Worm (Caenorhabditis elegans) whole organism, late embryonic: Measurements from ENCODE around the gene trxr-1.

Source experiments
- K02D7.2 ChIP-seq: sonication (generic microtip); optimal IDR thresholded peaks from 2 replicates; lab custom pipeline; 2017; ENCODE audit warnings: mild to moderate bottlenecking, missing genetic modification characterization, missing compliant biosample characterization
- Y22D7AL.16 ChIP-seq: sonication (generic microtip); optimal IDR thresholded peaks from 2 replicates; lab custom pipeline; 2016; ENCODE audit warnings: missing genetic modification characterization, missing compliant biosample characterization
- ahr-1 ChIP-seq: sonication (generic microtip); optimal IDR thresholded peaks from 2 replicates; lab custom pipeline; 2016; ENCODE audit warnings: missing genetic modification characterization, missing compliant biosample characterization
- ama-1 ChIP-seq: fragments of 150-350 bp; optimal IDR thresholded peaks from 2 replicates; lab custom pipeline; 2014
- ceh-14 ChIP-seq: sonication (generic microtip); optimal IDR thresholded peaks from 2 replicates; lab custom pipeline; 2016; ENCODE audit warnings: missing genotype, missing genetic modification characterization, missing compliant biosample characterization
- ceh-18 ChIP-seq: sonication (generic microtip); optimal IDR thresholded peaks from 2 replicates; lab custom pipeline; 2016; ENCODE audit warnings: missing genetic modification characterization, missing compliant biosample characterization
- ceh-19 ChIP-seq: fragments of 200-800 bp; sonication (Bioruptor generic); optimal IDR thresholded peaks from 2 replicates; lab custom pipeline; 2018; ENCODE audit warnings: mild to moderate bottlenecking, missing genetic modification characterization, missing compliant biosample characterization
- ceh-2 ChIP-seq: sonication (generic microtip); optimal IDR thresholded peaks from 2 replicates; lab custom pipeline; 2016; ENCODE audit warnings: missing genotype, missing genetic modification characterization, missing compliant biosample characterization
- ceh-22 ChIP-seq: sonication (generic microtip); optimal IDR thresholded peaks from 2 replicates; lab custom pipeline; 2017; ENCODE audit warnings: missing biosample characterization, missing genetic modification characterization
- ceh-30 ChIP-seq: fragments of 150-350 bp; optimal IDR thresholded peaks from 2 replicates; lab custom pipeline; 2014; ENCODE audit warnings: missing biosample characterization, missing genetic modification characterization
- ceh-34 ChIP-seq: sonication (generic microtip); optimal IDR thresholded peaks from 2 replicates; lab custom pipeline; 2016; ENCODE audit warnings: mild to moderate bottlenecking, missing genetic modification characterization, missing compliant biosample characterization
- ceh-45 ChIP-seq: fragments of 200-800 bp; sonication (Bioruptor generic); IDR thresholded peaks from 2 replicates; pipeline ENCODE4 v1.3.6; 2022; ENCODE audit warnings: missing genetic modification reagents, missing genetic modification characterization, missing compliant biosample characterization
- ceh-48 ChIP-seq: sonication (generic microtip); optimal IDR thresholded peaks from 2 replicates; lab custom pipeline; 2016; ENCODE audit warnings: missing genetic modification characterization, inconsistent platforms, missing compliant biosample characterization
- ceh-6 ChIP-seq: fragments of 200-800 bp; sonication (Bioruptor generic); optimal IDR thresholded peaks from 2 replicates; lab custom pipeline; 2018; ENCODE audit warnings: mild to moderate bottlenecking, missing genetic modification characterization, missing compliant biosample characterization
- ceh-9 ChIP-seq: sonication (generic microtip); optimal IDR thresholded peaks from 2 replicates; lab custom pipeline; 2016; ENCODE audit warnings: mild to moderate bottlenecking, missing genetic modification characterization, inconsistent platforms, missing compliant biosample characterization
- che-1 ChIP-seq: sonication (generic microtip); optimal IDR thresholded peaks from 2 replicates; lab custom pipeline; 2016; ENCODE audit warnings: mild to moderate bottlenecking, missing genetic modification characterization, missing compliant biosample characterization
- dve-1 ChIP-seq: sonication (generic microtip); optimal IDR thresholded peaks from 2 replicates; lab custom pipeline; 2017; ENCODE audit warnings: antibody characterized with exemption, mild to moderate bottlenecking, missing genetic modification characterization, missing compliant biosample characterization
- elt-2 ChIP-seq: sonication (generic microtip); optimal IDR thresholded peaks from 2 replicates; lab custom pipeline; 2016; ENCODE audit warnings: missing genetic modification reagents, missing genetic modification characterization, missing compliant biosample characterization
- ets-4 ChIP-seq: sonication (generic microtip); optimal IDR thresholded peaks from 2 replicates; lab custom pipeline; 2016; ENCODE audit warnings: missing genetic modification characterization, missing compliant biosample characterization
- eyg-1 ChIP-seq: sonication (generic microtip); optimal IDR thresholded peaks from 2 replicates; lab custom pipeline; 2016; ENCODE audit warnings: missing genotype, missing genetic modification characterization, missing compliant biosample characterization
- fax-1 ChIP-seq: sonication (generic microtip); optimal IDR thresholded peaks from 2 replicates; lab custom pipeline; 2016; ENCODE audit warnings: missing genotype, missing genetic modification characterization, missing compliant biosample characterization
- fkh-10 ChIP-seq: fragments of 150-350 bp; optimal IDR thresholded peaks from 2 replicates; lab custom pipeline; 2014; ENCODE audit warnings: missing biosample characterization, missing genetic modification reagents, missing genetic modification characterization
- fkh-6 ChIP-seq: sonication (generic microtip); optimal IDR thresholded peaks from 2 replicates; lab custom pipeline; 2016; ENCODE audit warnings: missing genetic modification characterization, missing compliant biosample characterization
- gmeb-2 ChIP-seq: sonication (generic microtip); optimal IDR thresholded peaks from 2 replicates; lab custom pipeline; 2016; ENCODE audit warnings: missing genetic modification characterization, inconsistent platforms, missing compliant biosample characterization
- hlh-13 ChIP-seq: fragments of 200-800 bp; sonication (Bioruptor generic); optimal IDR thresholded peaks from 2 replicates; lab custom pipeline; 2018; ENCODE audit warnings: mild to moderate bottlenecking, missing genetic modification characterization, missing compliant biosample characterization
- hlh-15 ChIP-seq: sonication (generic microtip); optimal IDR thresholded peaks from 2 replicates; lab custom pipeline; 2016; ENCODE audit warnings: missing genetic modification characterization, missing compliant biosample characterization
- hlh-30 ChIP-seq: sonication (generic microtip); optimal IDR thresholded peaks from 2 replicates; lab custom pipeline; 2017; ENCODE audit warnings: antibody characterized with exemption, missing genetic modification characterization, missing compliant biosample characterization; ENCODE audit not compliant: insufficient read depth
- hlh-6 ChIP-seq: sonication (generic microtip); optimal IDR thresholded peaks from 2 replicates; lab custom pipeline; 2016; ENCODE audit warnings: missing genotype, missing genetic modification characterization, missing compliant biosample characterization
- hlh-8 ChIP-seq: sonication (generic microtip); optimal IDR thresholded peaks from 2 replicates; lab custom pipeline; 2016; ENCODE audit warnings: missing genotype, missing genetic modification characterization, missing compliant biosample characterization
- lim-6 ChIP-seq: sonication (generic microtip); optimal IDR thresholded peaks from 2 replicates; lab custom pipeline; 2016; ENCODE audit warnings: missing genetic modification characterization, missing compliant biosample characterization
- lin-11 ChIP-seq: fragments of 200-800 bp; sonication (Bioruptor generic); optimal IDR thresholded peaks from 2 replicates; lab custom pipeline; 2018; ENCODE audit warnings: mild to moderate bottlenecking, missing genetic modification characterization, missing compliant biosample characterization
- madf-2 ChIP-seq: sonication (generic microtip); optimal IDR thresholded peaks from 2 replicates; lab custom pipeline; 2017; ENCODE audit warnings: missing genetic modification characterization, missing compliant biosample characterization
- mec-3 ChIP-seq: sonication (generic microtip); optimal IDR thresholded peaks from 2 replicates; lab custom pipeline; 2016; ENCODE audit warnings: borderline replicate concordance, missing genetic modification characterization, missing compliant biosample characterization
- nfya-1 ChIP-seq: sonication (generic microtip); optimal IDR thresholded peaks from 2 replicates; lab custom pipeline; 2017; ENCODE audit warnings: missing genetic modification characterization, mild to moderate bottlenecking, missing compliant biosample characterization, antibody characterized with exemption, moderate library complexity
- nhr-11 ChIP-seq: fragments of 150-350 bp; optimal IDR thresholded peaks from 2 replicates; lab custom pipeline; 2014; ENCODE audit warnings: missing biosample characterization, missing genetic modification characterization
- npax-4 ChIP-seq: sonication (generic microtip); optimal IDR thresholded peaks from 2 replicates; lab custom pipeline; 2016; ENCODE audit warnings: missing genetic modification characterization, missing compliant biosample characterization
- pax-1 ChIP-seq: fragments of 150-350 bp; optimal IDR thresholded peaks from 2 replicates; lab custom pipeline; 2014; ENCODE audit warnings: missing biosample characterization, missing genetic modification characterization
- pha-2 ChIP-seq: sonication (generic microtip); optimal IDR thresholded peaks from 2 replicates; lab custom pipeline; 2017; ENCODE audit warnings: mild to moderate bottlenecking, missing genetic modification characterization, missing compliant biosample characterization
- pha-4 ChIP-seq: fragments of 150-350 bp; optimal IDR thresholded peaks from 2 replicates; lab custom pipeline; 2018; ENCODE audit warnings: missing biosample characterization, missing genetic modification reagents, missing genetic modification characterization
- pros-1 ChIP-seq: fragments of 150-350 bp; optimal IDR thresholded peaks from 2 replicates; lab custom pipeline; 2014; ENCODE audit warnings: missing biosample characterization, missing genetic modification reagents, missing genetic modification characterization
- ref-2 ChIP-seq: sonication (generic microtip); optimal IDR thresholded peaks from 2 replicates; lab custom pipeline; 2016; ENCODE audit warnings: missing genetic modification characterization, missing compliant biosample characterization
- rnt-1 ChIP-seq: sonication (generic microtip); optimal IDR thresholded peaks from 2 replicates; lab custom pipeline; 2016; ENCODE audit warnings: missing genetic modification characterization, missing compliant biosample characterization
- unc-3 ChIP-seq, 2 experiments: fragments of 200-800 bp in 1 of 2; sonication (Bioruptor generic) in 1 of 2; sonication (generic microtip) in 1 of 2; conservative IDR thresholded peaks in 1 of 2; optimal IDR thresholded peaks in 1 of 2; 2 replicates each; pipeline versions ENCODE4 v1.3.6 to Lab custom; 2016 to 2022; ENCODE audit warnings: missing compliant biosample characterization in 2 of 2, missing genetic modification characterization in 2 of 2, missing genetic modification reagents in 1 of 2
- unc-42 ChIP-seq: sonication (generic microtip); optimal IDR thresholded peaks from 2 replicates; lab custom pipeline; 2016; ENCODE audit warnings: missing genotype, missing genetic modification characterization, missing compliant biosample characterization
- unc-55 ChIP-seq: sonication (generic microtip); optimal IDR thresholded peaks from 2 replicates; lab custom pipeline; 2017; ENCODE audit warnings: missing biosample characterization, missing genetic modification reagents, missing genetic modification characterization
- unc-86 ChIP-seq: sonication (generic microtip); optimal IDR thresholded peaks from 2 replicates; lab custom pipeline; 2016; ENCODE audit warnings: missing genetic modification characterization, missing compliant biosample characterization
- zip-5 ChIP-seq: sonication (generic microtip); optimal IDR thresholded peaks from 2 replicates; lab custom pipeline; 2016; ENCODE audit warnings: missing genetic modification characterization, missing compliant biosample characterization

trxr-1 gene

DNA sequence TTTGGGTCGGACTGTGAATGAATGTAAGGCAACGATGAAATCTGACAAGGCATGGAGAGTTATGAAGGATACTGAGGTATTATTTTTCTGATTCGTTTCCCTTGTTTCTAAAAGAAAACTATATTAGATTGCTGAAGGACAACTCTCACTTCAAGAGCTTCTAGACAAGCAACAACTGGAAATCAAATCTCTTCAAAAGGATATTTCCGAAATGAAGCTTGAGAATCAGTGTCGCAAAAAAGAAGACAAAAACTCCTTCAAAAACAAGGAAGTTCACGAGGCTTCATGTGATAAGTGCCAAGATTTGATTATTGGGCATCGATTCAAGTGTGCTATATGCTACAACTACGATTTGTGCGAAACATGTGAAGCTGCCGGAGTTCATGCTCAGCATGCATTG is 6.9 kb downstream of the trxr-1 start:
- TF ChIP-seq unc-42 (tag; lab: Kevin White, UChicago) (no peak), ceh-48 (tag; lab: Kevin White, UChicago) (no peak), madf-2 (tag; lab: Kevin White, UChicago) (no peak), ceh-14 (no peak), ets-4 (no peak), npax-4 (no peak), pros-1 (tag; lab: Kevin White, UChicago) (no peak), lim-6 (tag; lab: Kevin White, UChicago) (no peak), fkh-10 (no peak), zip-5 (tag; lab: Kevin White, UChicago) (no peak), nhr-11 (tag; lab: Kevin White, UChicago) (no peak), Y22D7AL.16 (no peak), hlh-13 (GFP tag; lab: Kevin White, UChicago) (no peak), gmeb-2 (tag; lab: Kevin White, UChicago) (no peak), ceh-18 (tag; lab: Kevin White, UChicago) (no peak), elt-2 (tag; lab: Kevin White, UChicago) (no peak), pha-2 (tag; lab: Kevin White, UChicago) (no peak), hlh-6 (tag; lab: Kevin White, UChicago) (no peak), unc-86 (tag; lab: Kevin White, UChicago) (no peak)

DNA sequence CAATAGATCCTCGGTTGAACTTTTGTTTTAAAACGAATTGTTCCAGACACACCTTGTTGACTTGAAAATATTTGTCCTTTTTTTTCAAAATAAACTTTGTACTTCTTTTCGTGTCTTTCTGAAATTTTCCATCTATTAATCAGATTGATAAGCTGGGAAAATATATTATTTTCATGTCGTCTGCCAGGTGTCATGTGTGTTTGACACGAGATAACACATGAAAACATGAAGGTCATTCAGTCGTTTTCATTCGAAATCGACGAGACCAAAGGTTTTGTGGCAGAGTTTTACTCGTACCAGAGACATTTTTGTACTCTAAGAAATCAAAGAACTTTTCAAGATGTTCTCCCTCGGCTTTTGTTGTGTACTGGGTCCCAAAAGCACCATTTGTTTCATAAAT is 8.9 kb downstream of the trxr-1 start:
- TF ChIP-seq che-1 (no peak), hlh-8 (no peak), hlh-15 (no peak), ceh-14 (no peak), npax-4 (no peak)
- TF ChIP-seq, all 69 proteins: peak for 0

DNA sequence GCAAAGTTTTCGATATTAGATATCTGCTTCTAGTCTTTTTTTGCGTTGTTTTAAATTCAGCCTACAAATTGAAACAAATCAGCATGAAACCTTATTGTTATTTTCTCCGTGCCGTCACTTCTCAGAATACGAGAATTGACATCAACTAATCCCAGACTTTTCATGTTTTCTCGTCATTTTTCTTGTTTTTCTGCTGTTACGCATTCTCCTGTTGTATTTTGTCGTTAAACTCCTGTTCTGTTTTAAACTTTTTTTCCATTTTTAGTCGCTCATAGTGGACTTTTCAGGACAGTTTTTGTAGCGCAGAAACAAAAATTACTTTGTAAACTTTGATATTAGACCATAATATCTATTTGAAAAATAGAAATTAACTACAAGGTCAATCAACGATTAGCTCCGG is 10.5 kb downstream of the trxr-1 start:
- TF ChIP-seq lin-11 (tag; lab: Kevin White, UChicago), result no peak
- TF ChIP-seq ceh-6, result no peak
- no peak for TF ChIP-seq K02D7.2 (tag; lab: Kevin White, UChicago)
- TF ChIP-seq rnt-1 (tag; lab: Kevin White, UChicago), result no peak
- TF ChIP-seq ceh-22 (tag; lab: Kevin White, UChicago), result no peak
- TF ChIP-seq unc-86 (tag; lab: Kevin White, UChicago), result no peak
- no peak for TF ChIP-seq hlh-30 (tag; lab: Kevin White, UChicago)
- TF ChIP-seq fax-1, result no peak
- TF ChIP-seq elt-2 (tag; lab: Kevin White, UChicago), result no peak
- no peak for TF ChIP-seq pha-4
- no peak for TF ChIP-seq fkh-10

DNA sequence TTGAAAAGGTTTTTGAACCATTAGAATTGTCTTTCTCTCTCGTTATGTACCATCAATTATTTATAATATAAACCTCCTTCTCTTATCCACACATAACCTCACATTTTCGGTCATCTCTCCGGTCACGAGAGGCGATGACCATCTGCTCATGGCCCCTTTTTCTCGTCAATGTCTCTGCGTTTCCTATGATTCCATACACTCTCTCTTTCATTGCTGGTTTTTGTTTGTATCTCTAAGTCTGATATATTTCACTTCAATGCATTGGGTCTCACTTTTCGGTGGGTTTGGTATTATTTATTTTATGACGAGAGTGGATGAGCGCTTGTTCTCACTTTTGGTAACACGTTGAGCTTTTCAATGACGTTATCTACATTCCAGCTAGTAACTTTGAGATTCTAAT is 11.2 kb downstream of the trxr-1 start:
- TF ChIP-seq dve-1, result no peak
- TF ChIP-seq ceh-34 (tag; lab: Kevin White, UChicago), result peak; percentile 35
- no peak for TF ChIP-seq ceh-45 (GFP tag; lab: Robert Waterston, UW)
- no peak for TF ChIP-seq lin-11 (tag; lab: Kevin White, UChicago)
- peak; percentile 4 for TF ChIP-seq ceh-2
- no peak for TF ChIP-seq hlh-15
- no peak for TF ChIP-seq ceh-30 (tag; lab: Kevin White, UChicago)
- TF ChIP-seq pha-4, result no peak
- no peak for TF ChIP-seq ceh-9
- no peak for TF ChIP-seq fkh-6 (tag; lab: Kevin White, UChicago)
- no peak for TF ChIP-seq ama-1
- no peak for TF ChIP-seq mec-3
- TF ChIP-seq unc-3 (GFP tag; conservative IDR thresholded peaks at IDR 0.05; lab: Robert Waterston, UW), result no peak
- no peak for TF ChIP-seq unc-3 (tag; optimal IDR thresholded peaks at IDR 0.05; lab: Kevin White, UChicago)
- no peak for TF ChIP-seq madf-2 (tag; lab: Kevin White, UChicago)
- TF ChIP-seq ref-2, result no peak
- TF ChIP-seq ahr-1, result no peak
- TF ChIP-seq pros-1 (tag; lab: Kevin White, UChicago), result no peak
- no peak for TF ChIP-seq K02D7.2 (tag; lab: Kevin White, UChicago)
- TF ChIP-seq pax-1 (tag; lab: Kevin White, UChicago), result no peak
- peak; percentile 7 for TF ChIP-seq elt-2 (tag; lab: Kevin White, UChicago)
- peak; percentile 19 for TF ChIP-seq unc-42 (tag; lab: Kevin White, UChicago)
- TF ChIP-seq eyg-1 (tag; lab: Kevin White, UChicago), result no peak
- TF ChIP-seq hlh-8, result peak; percentile 20
- no peak for TF ChIP-seq rnt-1 (tag; lab: Kevin White, UChicago)
- TF ChIP-seq nhr-11 (tag; lab: Kevin White, UChicago), result no peak
- TF ChIP-seq ceh-19, result no peak
- peak; percentile 64 for TF ChIP-seq nfya-1 (tag; lab: Kevin White, UChicago)
- no peak for TF ChIP-seq npax-4
- no peak for TF ChIP-seq unc-86 (tag; lab: Kevin White, UChicago)
- peak; percentile 7 for TF ChIP-seq unc-55
- no peak for TF ChIP-seq ceh-48 (tag; lab: Kevin White, UChicago)
- no peak for TF ChIP-seq fax-1
